Worm (Caenorhabditis elegans): ENCODE data around the gene cpg-8.

DNA sequence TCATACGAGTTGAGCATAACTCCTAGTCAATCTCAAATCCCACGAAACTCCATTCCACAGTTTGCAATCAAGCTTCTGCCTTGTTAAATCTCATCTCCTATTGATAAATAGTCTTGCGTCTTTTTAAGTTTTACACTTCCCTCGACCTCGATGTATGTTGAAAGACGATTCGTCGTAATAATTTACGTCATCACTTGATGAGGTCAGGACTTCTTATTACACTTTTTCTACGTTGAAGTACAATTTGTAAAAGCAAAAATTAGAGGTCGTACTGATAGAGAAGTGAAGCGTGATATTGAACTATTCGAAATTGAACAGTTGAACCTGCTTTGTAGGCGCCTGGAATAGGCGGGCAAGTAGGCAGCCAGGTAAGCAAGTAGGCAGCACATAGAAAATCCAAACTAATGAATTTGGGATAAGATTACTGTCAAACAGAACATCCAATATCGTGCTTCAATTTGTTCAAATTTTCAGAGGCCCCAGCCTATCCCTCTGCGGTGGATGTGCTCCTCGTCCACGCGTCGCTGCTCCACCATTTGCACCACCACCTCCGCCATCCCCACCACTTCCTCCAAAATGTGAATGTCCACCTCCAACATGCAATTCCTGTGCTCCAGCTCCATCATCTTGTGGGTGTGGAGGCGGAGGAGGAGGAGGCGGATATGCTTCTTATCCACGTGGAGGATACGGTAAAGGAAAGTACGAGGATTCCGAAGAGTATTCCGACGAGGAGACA lies 42.4 kb downstream of the cpg-8 start:
- TF ChIP-seq ama-1 (optimal IDR thresholded peaks at IDR 0.05): no peak
- no peak for TF ChIP-seq nhr-12 (tag; optimal IDR thresholded peaks at IDR 0.05)
- TF ChIP-seq gmeb-1 (tag; optimal IDR thresholded peaks at IDR 0.05): no peak
- no peak for TF ChIP-seq unc-62 (GFP tag; optimal IDR thresholded peaks at IDR 0.05)
- TF ChIP-seq zag-1 (tag; optimal IDR thresholded peaks at IDR 0.05): no peak
- TF ChIP-seq lin-13 (GFP tag; optimal IDR thresholded peaks at IDR 0.05): no peak
- no peak for TF ChIP-seq skn-1 (tag; optimal IDR thresholded peaks at IDR 0.05)
- no peak for TF ChIP-seq alr-1 (tag; optimal IDR thresholded peaks at IDR 0.05)
- no peak for TF ChIP-seq nhr-6 (tag; optimal IDR thresholded peaks at IDR 0.05)
